Fruit fly (Drosophila melanogaster): ENCODE results near the gene CAH9.

Gene CAH9

DNA sequence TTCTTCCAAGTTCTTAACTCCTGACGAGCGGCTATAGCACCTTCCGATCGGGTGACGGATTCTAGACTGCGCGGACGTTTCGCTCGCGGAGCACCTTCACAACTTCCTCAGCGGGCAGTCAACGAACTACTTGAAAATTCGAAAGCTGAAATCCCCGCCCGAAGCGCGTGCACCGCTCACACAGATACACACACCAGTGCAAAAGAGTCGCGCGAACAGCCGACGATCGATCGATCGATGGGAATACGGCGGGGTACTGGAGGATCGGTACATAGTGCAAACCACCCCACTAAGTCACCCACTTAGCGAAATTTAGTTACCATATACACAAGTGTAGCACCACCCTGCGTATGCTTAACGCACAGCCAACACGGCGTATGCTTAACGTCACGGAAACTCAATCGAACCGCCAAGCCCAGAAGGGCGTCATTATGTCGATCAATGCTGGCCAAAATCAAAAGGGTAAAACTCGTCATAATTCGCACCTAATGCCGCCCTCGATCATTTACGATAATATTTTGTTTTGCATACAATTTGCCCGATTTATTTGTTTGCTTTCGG, at the start of gene CAH9:
Gene CAH9 (minus strand): TSS at position 51 of the 561 bp plus-strand sequence.
- no peak for TF ChIP-seq usp (GFP tag; optimal IDR thresholded peaks at IDR 0.05)
- TF ChIP-seq psq (optimal IDR thresholded peaks at IDR 0.05) = no peak
- TF ChIP-seq EcR (GFP tag; optimal IDR thresholded peaks at IDR 0.05) = no peak
- TF ChIP-seq pan (optimal IDR thresholded peaks at IDR 0.05) = no peak
- no peak for TF ChIP-seq Dll (optimal IDR thresholded peaks at IDR 0.05)
- TF ChIP-seq CG8478 (optimal IDR thresholded peaks at IDR 0.05) = no peak

DNA sequence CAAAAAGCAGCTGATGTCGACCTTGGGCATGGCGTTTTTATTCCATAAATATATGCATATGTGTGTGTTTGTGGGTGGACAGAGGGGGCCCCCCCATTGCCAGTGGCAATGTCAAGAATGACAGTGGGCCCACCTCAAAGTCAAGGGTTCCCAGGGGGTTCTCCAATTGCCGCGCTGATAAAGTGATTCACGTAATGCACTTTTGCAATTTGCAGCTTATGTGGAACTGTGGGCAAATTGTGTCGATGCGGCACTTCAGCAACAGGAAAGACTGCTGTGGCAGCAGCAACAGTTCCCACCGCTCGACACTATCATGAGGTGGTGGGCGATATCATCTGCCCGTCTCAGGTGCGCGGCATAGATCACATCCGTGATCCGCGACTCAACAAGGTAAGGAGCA, 48.0 kb upstream of the CAH9 start:
- no peak for TF ChIP-seq CG8478 (optimal IDR thresholded peaks at IDR 0.05)
- no peak for TF ChIP-seq EcR (GFP tag; optimal IDR thresholded peaks at IDR 0.05)
- no peak for TF ChIP-seq pan (optimal IDR thresholded peaks at IDR 0.05)
- no peak for TF ChIP-seq Dll (optimal IDR thresholded peaks at IDR 0.05)
- TF ChIP-seq usp (GFP tag; optimal IDR thresholded peaks at IDR 0.05) = no peak
- TF ChIP-seq psq (optimal IDR thresholded peaks at IDR 0.05) = no peak

DNA sequence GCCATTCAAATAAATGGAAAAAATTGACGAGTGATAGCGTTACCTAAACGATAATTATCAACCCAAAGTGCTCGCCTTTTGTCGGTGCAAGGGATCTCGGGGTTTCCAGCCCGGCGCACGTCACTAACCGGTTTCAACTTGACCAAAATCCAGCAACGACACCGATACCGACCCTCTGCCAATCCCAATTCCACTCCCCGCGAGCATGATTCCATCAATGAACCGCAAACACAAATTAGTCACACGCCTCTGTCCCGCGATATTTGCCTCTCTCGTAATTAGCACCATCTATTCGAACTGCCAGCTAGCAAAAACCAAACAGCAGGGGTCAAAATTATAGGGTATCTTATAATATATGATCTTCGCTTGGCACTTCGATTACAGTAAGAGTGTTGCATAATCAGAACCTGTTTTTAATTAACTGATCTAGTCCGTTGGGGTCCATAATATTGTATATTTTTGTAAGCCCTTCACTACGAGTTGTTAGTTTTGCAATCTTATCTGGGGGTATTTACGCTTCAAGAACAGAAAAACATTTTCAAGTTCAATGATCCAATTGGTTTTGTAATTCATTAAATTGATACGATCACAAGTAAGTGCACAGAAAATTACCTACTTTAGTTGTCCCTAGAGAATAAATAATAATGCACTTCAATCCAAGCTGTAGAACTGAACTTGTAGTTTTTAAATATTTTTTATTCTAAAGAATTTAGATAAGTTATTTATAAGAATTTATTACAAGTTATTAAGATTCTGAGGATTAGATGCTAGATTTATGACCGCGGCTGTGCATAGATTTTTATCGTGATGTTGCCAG, 47.3 kb upstream of the CAH9 start:
- TF ChIP-seq pan (optimal IDR thresholded peaks at IDR 0.05) (no peak), EcR (GFP tag; optimal IDR thresholded peaks at IDR 0.05) (no peak), CG8478 (optimal IDR thresholded peaks at IDR 0.05) (no peak)

DNA sequence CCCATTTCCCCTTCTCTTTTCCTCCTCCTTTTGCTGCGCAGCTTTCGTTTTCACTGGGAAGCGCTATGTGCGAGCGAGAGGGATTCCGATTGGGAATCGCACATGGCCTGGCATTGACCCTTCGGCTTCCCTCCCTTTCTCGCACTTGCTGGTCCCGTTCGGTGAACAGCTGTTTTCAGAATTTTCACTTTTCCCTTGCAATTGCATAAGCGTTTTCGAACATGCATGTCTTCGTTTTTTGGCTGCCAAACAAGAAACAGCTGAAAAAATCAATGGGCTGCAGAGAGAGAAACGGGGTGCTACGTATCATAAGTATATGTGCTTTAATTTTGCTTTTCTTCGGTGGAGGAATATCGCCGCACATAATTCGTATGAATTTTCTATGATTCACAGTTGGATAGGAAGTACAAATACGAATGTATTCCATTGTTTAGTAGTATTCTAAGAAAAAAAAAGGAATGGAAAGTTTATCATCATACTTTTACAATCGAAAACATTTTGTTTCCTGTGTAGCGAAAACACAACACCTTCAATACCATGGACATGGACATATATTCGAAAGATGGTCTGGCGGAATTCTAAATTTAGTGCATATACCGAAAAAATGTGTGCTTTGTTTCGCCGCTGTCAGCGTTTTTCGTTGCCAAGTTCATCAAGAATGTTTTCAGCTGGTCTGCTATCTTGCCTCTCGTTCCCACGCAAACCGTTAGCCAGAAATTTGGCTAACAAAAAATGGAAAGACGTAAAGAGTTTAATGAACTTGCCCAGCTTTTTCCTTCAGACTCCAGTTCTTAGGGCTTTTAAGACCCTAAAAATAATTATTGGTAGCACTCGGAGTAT, 46.4 kb upstream of the CAH9 start:
- TF ChIP-seq Dll (optimal IDR thresholded peaks at IDR 0.05) (no peak), CG8478 (optimal IDR thresholded peaks at IDR 0.05) (no peak), usp (GFP tag; optimal IDR thresholded peaks at IDR 0.05) (no peak), pan (optimal IDR thresholded peaks at IDR 0.05) (peak; percentile 47)

DNA sequence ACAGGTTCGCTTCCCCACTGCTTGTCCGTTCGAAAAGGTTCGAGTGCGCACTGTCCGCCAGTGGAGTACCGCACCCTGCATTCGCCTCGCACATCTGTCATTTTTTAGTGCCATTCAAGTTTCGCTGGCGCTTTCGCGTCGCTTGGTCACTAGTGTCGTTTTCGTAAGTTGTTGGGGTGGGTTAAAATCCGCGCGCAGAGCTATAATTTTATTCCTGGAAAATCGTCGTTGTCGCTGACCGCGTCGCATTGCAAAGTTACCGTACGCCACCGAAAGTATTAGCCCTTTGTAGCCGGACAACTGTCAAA, 45.5 kb upstream of the CAH9 start, which contains the start of gene Men-b:
Gene Men-b (plus strand): TSS at position 147 of the 308 bp plus-strand sequence.
- TF ChIP-seq usp (GFP tag; optimal IDR thresholded peaks at IDR 0.05) = no peak
- TF ChIP-seq psq (optimal IDR thresholded peaks at IDR 0.05) = no peak
- no peak for TF ChIP-seq EcR (GFP tag; optimal IDR thresholded peaks at IDR 0.05)
- TF ChIP-seq pan (optimal IDR thresholded peaks at IDR 0.05) = no peak
- TF ChIP-seq Dll (optimal IDR thresholded peaks at IDR 0.05) = no peak
- TF ChIP-seq CG8478 (optimal IDR thresholded peaks at IDR 0.05) = no peak

DNA sequence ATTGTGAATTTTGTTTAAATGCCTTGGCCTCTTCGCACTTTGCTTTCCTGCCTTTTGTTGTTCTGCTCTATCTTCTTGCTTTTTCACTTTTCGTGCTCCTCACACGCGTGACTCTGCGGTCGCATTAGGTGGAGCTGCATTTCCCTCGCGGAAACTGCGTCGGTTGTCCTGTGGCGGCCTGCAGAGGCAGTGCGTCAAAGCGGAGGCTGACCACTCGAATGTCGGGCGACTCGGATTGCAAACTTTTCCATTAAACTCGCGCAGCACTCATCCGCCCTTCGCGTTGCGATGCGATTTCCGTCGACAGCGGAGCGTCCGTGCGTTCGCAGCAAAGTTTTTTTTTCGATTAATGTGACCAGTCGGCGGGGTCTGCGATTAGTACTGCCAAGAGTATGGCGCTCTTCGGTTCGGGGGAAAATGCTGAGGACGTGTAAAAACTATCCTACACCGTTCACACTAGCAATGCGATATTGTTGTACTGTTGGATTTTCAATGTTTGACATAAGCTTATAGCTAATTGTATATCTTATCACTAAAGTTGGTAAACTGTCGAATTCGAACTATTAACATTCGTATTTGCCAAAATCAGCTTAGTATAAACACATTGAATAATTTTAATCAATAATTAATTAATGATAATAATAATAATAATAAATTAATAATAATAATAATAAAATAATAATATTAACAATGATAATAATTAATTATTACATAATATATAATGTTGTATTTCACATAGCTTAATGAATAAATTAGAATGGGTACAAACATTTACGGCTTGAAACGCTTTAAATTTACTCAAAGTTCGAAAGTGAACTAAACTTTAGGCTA, 44.9 kb upstream of the CAH9 start, which contains the start of gene CG6051:
Gene CG6051 (minus strand): TSS at position 385 of the 831 bp plus-strand sequence.
- TF ChIP-seq CG8478 (optimal IDR thresholded peaks at IDR 0.05) = no peak
- no peak for TF ChIP-seq pan (optimal IDR thresholded peaks at IDR 0.05)
- no peak for TF ChIP-seq usp (GFP tag; optimal IDR thresholded peaks at IDR 0.05)
- no peak for TF ChIP-seq psq (optimal IDR thresholded peaks at IDR 0.05)
- no peak for TF ChIP-seq EcR (GFP tag; optimal IDR thresholded peaks at IDR 0.05)
- TF ChIP-seq Dll (optimal IDR thresholded peaks at IDR 0.05) = no peak

DNA sequence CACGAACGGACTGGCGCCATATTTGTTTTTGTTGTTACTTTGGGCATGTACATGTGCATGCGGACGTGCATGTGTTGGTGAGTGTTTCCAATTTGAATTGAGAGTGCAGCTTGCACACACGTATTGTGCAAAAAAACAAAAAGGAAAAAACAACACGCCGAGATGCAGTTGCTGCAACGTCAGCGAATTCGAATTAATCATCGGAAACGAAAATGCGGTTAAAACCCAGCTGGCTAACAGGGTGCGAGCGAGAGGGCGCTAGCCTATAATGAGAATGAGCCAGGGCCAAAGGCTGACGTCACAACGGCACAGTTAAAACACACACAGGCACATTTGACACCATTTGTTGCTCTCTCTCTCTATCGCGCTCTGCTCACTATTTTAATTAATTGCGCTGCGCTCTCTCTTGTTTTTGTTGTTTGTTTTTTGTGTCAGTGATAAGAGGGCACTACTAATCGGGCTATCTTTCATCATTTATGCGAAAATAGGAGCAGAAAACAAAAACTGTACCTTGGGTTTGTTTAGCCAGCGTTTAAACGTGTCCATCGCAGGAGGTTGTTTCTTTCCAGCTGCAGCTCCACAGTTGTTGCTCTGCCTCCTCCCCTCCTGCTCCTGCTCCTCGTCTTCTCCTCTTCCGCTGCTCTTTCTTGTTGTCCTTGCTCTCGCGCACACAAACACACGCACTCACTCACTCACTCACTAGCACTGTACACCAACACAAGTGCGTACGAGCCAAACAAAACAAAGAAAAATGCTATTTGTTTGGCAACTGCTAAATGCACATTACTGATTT, 44.1 kb upstream of the CAH9 start:
- TF ChIP-seq Dll (optimal IDR thresholded peaks at IDR 0.05) (peak; percentile 51), psq (optimal IDR thresholded peaks at IDR 0.05) (no peak), CG8478 (optimal IDR thresholded peaks at IDR 0.05) (no peak)

DNA sequence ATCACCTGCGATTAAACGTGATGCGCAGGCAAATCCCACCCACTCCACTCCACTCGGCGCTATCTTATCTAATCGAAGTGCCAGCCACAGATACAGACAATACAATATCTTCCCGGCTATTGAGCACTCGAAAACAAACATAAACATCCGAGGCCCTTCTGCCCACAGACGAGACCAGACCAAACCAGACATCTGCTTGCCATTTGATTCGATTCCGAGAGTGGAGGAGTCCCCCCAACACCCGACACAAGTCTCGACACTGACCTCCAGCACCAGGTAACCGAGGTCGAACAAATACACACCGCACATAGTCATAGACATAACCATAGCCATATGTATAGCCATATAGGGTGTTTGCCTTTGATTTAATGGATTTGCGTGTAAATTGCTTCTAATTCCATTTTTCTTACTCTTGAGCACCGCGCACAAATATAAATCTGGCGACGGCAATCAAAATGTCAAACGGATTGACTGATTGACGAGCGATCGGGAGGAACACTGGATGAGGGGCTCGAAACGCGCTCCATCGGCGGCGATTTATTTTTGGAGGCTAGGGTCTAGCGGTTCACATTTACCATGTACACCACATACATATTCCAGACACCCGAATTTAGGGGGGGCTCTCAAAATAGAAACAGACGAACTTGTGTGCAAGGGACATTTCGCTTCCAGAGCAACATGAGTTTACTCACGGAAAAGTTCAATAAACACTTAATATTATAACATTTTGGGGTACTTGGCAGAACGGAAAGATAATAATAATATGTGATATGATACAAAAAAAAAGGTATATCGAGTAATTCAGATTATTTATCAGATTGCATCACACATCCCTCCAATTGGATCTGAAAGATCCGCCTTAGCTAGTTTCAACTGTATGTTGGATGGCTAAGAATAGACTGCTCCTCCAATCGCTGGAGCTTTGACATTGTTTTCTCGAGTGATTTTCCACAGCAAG, 43.1 kb upstream of the CAH9 start:
- TF ChIP-seq EcR (GFP tag; optimal IDR thresholded peaks at IDR 0.05) (no peak), psq (optimal IDR thresholded peaks at IDR 0.05) (no peak), Dll (optimal IDR thresholded peaks at IDR 0.05) (no peak), pan (optimal IDR thresholded peaks at IDR 0.05) (no peak), usp (GFP tag; optimal IDR thresholded peaks at IDR 0.05) (no peak), CG8478 (optimal IDR thresholded peaks at IDR 0.05) (no peak)

DNA sequence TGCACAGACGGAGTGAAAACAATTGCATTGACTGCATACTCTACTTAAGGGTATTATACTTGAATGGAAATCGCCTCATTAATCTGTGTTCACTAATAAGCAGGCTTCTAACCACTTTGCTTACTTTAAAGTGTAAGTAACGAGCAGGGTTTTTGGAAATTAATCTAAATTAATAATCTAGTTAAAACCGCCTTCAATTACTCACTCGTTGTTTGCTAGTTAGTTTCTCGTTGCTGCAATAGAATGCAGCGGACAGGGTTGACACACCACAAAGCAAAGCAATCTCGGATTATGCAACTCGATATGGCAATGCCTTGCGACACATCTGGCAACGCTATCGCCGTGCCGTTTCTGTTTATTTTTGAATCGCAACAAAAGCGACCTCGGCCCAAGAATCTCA, 34.0 kb upstream of the CAH9 start:
- TF ChIP-seq usp (GFP tag; optimal IDR thresholded peaks at IDR 0.05) = no peak
- no peak for TF ChIP-seq Dll (optimal IDR thresholded peaks at IDR 0.05)
- no peak for TF ChIP-seq psq (optimal IDR thresholded peaks at IDR 0.05)
- TF ChIP-seq CG8478 (optimal IDR thresholded peaks at IDR 0.05) = no peak
- TF ChIP-seq pan (optimal IDR thresholded peaks at IDR 0.05) = no peak
- no peak for TF ChIP-seq EcR (GFP tag; optimal IDR thresholded peaks at IDR 0.05)

DNA sequence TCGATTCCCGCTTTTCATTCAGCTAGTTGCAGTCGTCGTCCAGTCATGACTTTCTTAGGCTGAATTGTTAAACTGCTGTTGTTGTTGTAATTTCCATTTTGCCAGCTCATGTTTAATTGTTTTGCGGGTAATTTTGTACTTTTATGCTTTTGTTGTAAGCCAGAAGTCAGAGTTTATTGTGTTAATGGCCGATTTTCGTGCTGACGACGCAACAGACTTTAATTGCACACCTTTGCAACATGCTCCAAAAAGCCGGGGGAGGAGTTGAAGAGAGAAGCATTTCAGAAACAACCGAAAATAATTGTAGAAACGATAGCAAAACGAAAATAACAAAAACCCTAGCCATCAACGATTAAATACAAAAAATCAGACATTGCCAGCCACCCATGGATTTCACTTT, 32.7 kb upstream of the CAH9 start:
- TF ChIP-seq CG8478 (optimal IDR thresholded peaks at IDR 0.05) (no peak), Dll (optimal IDR thresholded peaks at IDR 0.05) (no peak), psq (optimal IDR thresholded peaks at IDR 0.05) (no peak), pan (optimal IDR thresholded peaks at IDR 0.05) (no peak), EcR (GFP tag; optimal IDR thresholded peaks at IDR 0.05) (no peak), usp (GFP tag; optimal IDR thresholded peaks at IDR 0.05) (no peak)
